Fruit fly (Drosophila melanogaster): ENCODE data around the gene CG15020.

CG15020 gene

DNA sequence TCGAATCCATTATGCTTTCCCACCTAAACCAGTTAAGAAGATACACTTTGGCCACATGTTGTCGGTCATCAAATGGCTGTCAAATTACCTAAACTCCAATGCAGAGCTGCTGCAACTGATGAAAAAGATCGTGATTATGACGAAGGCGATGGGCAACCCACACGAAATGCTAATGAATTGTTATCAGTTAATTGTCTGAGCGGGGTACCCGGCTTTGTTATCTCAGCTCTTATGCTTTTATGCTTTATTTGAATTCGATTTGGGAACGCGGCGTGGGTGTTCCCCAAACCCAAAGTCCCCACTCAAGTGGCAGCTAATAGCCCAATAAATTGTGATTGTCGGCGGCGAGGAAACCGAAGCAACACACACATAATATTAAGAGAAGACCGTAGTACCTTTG lies 38.9 kb upstream of the CG15020 start:
- no peak for TF ChIP-seq CG5204 (GFP tag; optimal IDR thresholded peaks at IDR 0.05)
- no peak for TF ChIP-seq pad (GFP tag; optimal IDR thresholded peaks at IDR 0.05)
- no peak for TF ChIP-seq CG11617 (GFP tag; optimal IDR thresholded peaks at IDR 0.05)
- TF ChIP-seq CG12768 (GFP tag; optimal IDR thresholded peaks at IDR 0.05): no peak
- no peak for TF ChIP-seq Clk (GFP tag; optimal IDR thresholded peaks at IDR 0.05)
- TF ChIP-seq CG7101 (tag; optimal IDR thresholded peaks at IDR 0.05): no peak
- TF ChIP-seq CG7045 (GFP tag; optimal IDR thresholded peaks at IDR 0.05): no peak
- TF ChIP-seq Mnt (GFP tag; optimal IDR thresholded peaks at IDR 0.05): no peak
- no peak for TF ChIP-seq cnc (optimal IDR thresholded peaks at IDR 0.05)
- TF ChIP-seq cic (GFP tag; optimal IDR thresholded peaks at IDR 0.05): no peak
- no peak for TF ChIP-seq ovo (GFP tag; optimal IDR thresholded peaks at IDR 0.05)
- no peak for TF ChIP-seq Crg-1 (GFP tag; optimal IDR thresholded peaks at IDR 0.05)

DNA sequence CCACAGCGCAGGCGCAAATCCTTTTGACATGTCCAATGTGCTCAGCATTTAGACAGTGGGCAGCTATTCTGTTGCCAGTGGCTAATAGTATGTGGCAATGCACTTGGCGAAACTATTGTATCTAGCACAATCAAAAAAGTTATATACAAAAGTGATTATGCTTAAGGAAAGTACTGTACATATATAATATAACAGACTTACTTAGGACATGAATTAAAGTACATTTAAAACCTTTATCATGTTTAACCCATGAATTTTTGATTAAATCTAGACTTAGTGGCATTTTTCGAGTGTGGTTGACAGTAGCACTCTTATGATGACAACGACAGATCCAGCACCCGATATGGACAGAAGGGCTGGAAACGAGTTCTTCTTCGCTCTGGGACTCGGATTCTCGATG lies 38.4 kb upstream of the CG15020 start:
- TF ChIP-seq Clk (GFP tag; optimal IDR thresholded peaks at IDR 0.05) (no peak), CG14711 (tag; optimal IDR thresholded peaks at IDR 0.05) (no peak), Crg-1 (GFP tag; optimal IDR thresholded peaks at IDR 0.05) (no peak), CG12768 (GFP tag; optimal IDR thresholded peaks at IDR 0.05) (no peak), CG7101 (tag; optimal IDR thresholded peaks at IDR 0.05) (no peak), CG33017 (tag; optimal IDR thresholded peaks at IDR 0.05) (no peak), CG1620 (GFP tag; optimal IDR thresholded peaks at IDR 0.05) (no peak), CG7045 (GFP tag; optimal IDR thresholded peaks at IDR 0.05) (no peak), cnc (optimal IDR thresholded peaks at IDR 0.05) (no peak), CG11617 (GFP tag; optimal IDR thresholded peaks at IDR 0.05) (no peak), Mnt (GFP tag; optimal IDR thresholded peaks at IDR 0.05) (no peak), pad (GFP tag; optimal IDR thresholded peaks at IDR 0.05) (no peak), Hr96 (GFP tag; optimal IDR thresholded peaks at IDR 0.05) (no peak), bab1 (GFP tag; optimal IDR thresholded peaks at IDR 0.05) (no peak), toe (GFP tag; optimal IDR thresholded peaks at IDR 0.05) (no peak), CG5204 (GFP tag; optimal IDR thresholded peaks at IDR 0.05) (no peak)

DNA sequence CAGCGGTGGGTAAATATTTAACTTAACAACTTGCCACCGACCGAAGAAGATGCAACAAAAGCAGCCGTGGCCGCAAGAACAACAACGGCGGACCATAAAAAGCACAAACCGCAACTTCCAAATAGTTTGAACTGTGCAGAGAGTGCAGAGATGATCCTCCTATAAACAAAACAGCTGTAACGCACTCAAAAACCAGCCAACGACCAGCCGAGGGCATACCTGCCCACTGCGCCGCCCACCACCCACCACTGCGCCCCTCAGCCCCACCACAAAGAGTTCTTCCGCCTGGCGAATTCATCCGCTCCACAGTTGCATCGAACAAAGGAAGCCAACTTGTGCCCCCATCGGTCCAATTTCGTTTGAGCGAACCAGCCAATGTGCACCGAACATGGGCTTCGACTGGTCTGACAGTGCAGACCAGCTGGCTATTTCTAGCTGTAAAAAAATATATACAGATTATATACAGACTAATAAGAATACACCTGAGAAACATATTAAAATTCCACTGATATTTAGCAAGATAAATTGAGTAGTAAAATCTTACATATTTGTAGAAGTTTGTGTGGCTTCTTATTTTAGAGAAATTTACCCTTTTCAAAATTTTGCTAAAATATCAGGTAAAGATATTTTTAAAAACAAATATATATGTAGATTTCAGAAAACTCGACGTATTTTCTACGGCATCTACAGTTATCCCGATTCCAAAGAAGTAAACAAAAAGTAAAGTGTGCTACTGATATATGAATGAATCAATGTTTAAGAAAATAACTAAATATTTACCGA lies 37.7 kb upstream of the CG15020 start:
- TF ChIP-seq toe (GFP tag; optimal IDR thresholded peaks at IDR 0.05): no peak
- TF ChIP-seq CG11617 (GFP tag; optimal IDR thresholded peaks at IDR 0.05): no peak
- no peak for TF ChIP-seq Hr96 (GFP tag; optimal IDR thresholded peaks at IDR 0.05)
- TF ChIP-seq cnc (optimal IDR thresholded peaks at IDR 0.05): no peak
- TF ChIP-seq pad (GFP tag; optimal IDR thresholded peaks at IDR 0.05): no peak
- no peak for TF ChIP-seq cic (GFP tag; optimal IDR thresholded peaks at IDR 0.05)
- no peak for TF ChIP-seq tj (GFP tag; optimal IDR thresholded peaks at IDR 0.05)
- TF ChIP-seq CG1620 (GFP tag; optimal IDR thresholded peaks at IDR 0.05): no peak
- TF ChIP-seq CG7101 (tag; optimal IDR thresholded peaks at IDR 0.05): no peak
- no peak for TF ChIP-seq Crg-1 (GFP tag; optimal IDR thresholded peaks at IDR 0.05)
- TF ChIP-seq CG14711 (tag; optimal IDR thresholded peaks at IDR 0.05): no peak
- no peak for TF ChIP-seq Mnt (GFP tag; optimal IDR thresholded peaks at IDR 0.05)
- TF ChIP-seq CG33017 (tag; optimal IDR thresholded peaks at IDR 0.05): no peak
- no peak for TF ChIP-seq kay (GFP tag; ENCODE audit: borderline replicate concordance)
- TF ChIP-seq Clk (GFP tag; optimal IDR thresholded peaks at IDR 0.05): no peak
- no peak for TF ChIP-seq ovo (GFP tag; optimal IDR thresholded peaks at IDR 0.05)
- no peak for TF ChIP-seq CG7045 (GFP tag; optimal IDR thresholded peaks at IDR 0.05)
- TF ChIP-seq CG5204 (GFP tag; optimal IDR thresholded peaks at IDR 0.05): no peak

DNA sequence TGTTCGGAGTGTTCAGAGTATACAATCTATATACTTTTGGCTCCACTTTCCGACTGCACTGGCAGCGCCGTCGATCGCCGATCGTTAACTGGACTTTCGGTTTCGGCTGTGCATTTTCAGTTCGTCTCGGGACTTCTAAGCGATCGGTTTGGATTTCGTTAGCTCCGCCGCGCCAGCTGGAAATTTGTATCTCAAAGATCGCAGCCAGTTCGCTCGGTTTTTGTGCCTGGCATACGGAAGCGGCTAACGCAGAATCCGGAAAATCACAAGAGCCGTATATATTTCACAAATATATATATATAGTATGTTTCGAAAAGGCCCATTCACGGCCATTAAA lies 37.2 kb upstream of the CG15020 start, which contains the start of gene slow:
Gene slow (plus strand): TSS at position 117 of the 337 bp plus-strand sequence.
- TF ChIP-seq Clk (GFP tag; optimal IDR thresholded peaks at IDR 0.05): no peak
- no peak for TF ChIP-seq Hr96 (GFP tag; optimal IDR thresholded peaks at IDR 0.05)
- no peak for TF ChIP-seq cic (GFP tag; optimal IDR thresholded peaks at IDR 0.05)
- TF ChIP-seq CG7101 (tag; optimal IDR thresholded peaks at IDR 0.05): no peak
- no peak for TF ChIP-seq CG11617 (GFP tag; optimal IDR thresholded peaks at IDR 0.05)
- no peak for TF ChIP-seq CG14711 (tag; optimal IDR thresholded peaks at IDR 0.05)
- TF ChIP-seq toe (GFP tag; optimal IDR thresholded peaks at IDR 0.05): no peak
- TF ChIP-seq kay (GFP tag; ENCODE audit: borderline replicate concordance): no peak
- no peak for TF ChIP-seq ovo (GFP tag; optimal IDR thresholded peaks at IDR 0.05)
- TF ChIP-seq CG1620 (GFP tag; optimal IDR thresholded peaks at IDR 0.05): no peak
- TF ChIP-seq cnc (optimal IDR thresholded peaks at IDR 0.05): no peak
- TF ChIP-seq Mnt (GFP tag; optimal IDR thresholded peaks at IDR 0.05): no peak
- no peak for TF ChIP-seq pad (GFP tag; optimal IDR thresholded peaks at IDR 0.05)
- TF ChIP-seq tj (GFP tag; optimal IDR thresholded peaks at IDR 0.05): no peak
- TF ChIP-seq CG12768 (GFP tag; optimal IDR thresholded peaks at IDR 0.05): no peak
- TF ChIP-seq CG7045 (GFP tag; optimal IDR thresholded peaks at IDR 0.05): no peak
- TF ChIP-seq CG5204 (GFP tag; optimal IDR thresholded peaks at IDR 0.05): no peak
- TF ChIP-seq CG33017 (tag; optimal IDR thresholded peaks at IDR 0.05): no peak
- no peak for TF ChIP-seq Crg-1 (GFP tag; optimal IDR thresholded peaks at IDR 0.05)

DNA sequence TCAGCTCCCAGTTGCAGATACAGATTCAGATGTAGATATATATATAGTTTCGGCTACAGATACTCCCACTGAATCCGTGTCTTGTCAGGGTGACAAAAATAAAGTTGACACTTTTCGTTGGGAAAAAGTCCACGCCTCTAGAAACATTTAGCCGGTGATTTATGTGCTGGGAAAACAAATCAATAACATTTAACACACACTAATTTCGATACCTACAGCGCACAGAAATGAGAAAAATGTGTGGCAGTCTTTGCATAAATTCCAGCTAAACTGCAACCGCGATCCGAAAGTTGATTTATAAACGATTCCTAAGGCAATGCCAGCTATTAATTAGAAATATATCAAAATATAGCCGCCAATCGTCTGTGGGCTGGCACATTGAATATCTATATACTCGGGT lies 33.2 kb upstream of the CG15020 start:
- TF ChIP-seq CG12768 (GFP tag; optimal IDR thresholded peaks at IDR 0.05) (no peak), bab1 (GFP tag; optimal IDR thresholded peaks at IDR 0.05) (no peak), CG33017 (tag; optimal IDR thresholded peaks at IDR 0.05) (no peak), tj (GFP tag; optimal IDR thresholded peaks at IDR 0.05) (no peak), pad (GFP tag; optimal IDR thresholded peaks at IDR 0.05) (no peak), CG5204 (GFP tag; optimal IDR thresholded peaks at IDR 0.05) (no peak), ovo (GFP tag; optimal IDR thresholded peaks at IDR 0.05) (no peak), Hr96 (GFP tag; optimal IDR thresholded peaks at IDR 0.05) (no peak), CG11617 (GFP tag; optimal IDR thresholded peaks at IDR 0.05) (no peak), Crg-1 (GFP tag; optimal IDR thresholded peaks at IDR 0.05) (no peak), cnc (optimal IDR thresholded peaks at IDR 0.05) (no peak), CG14711 (tag; optimal IDR thresholded peaks at IDR 0.05) (no peak), CG7101 (tag; optimal IDR thresholded peaks at IDR 0.05) (no peak), Mnt (GFP tag; optimal IDR thresholded peaks at IDR 0.05) (no peak), kay (GFP tag; ENCODE audit: borderline replicate concordance) (no peak), CG1620 (GFP tag; optimal IDR thresholded peaks at IDR 0.05) (no peak), Clk (GFP tag; optimal IDR thresholded peaks at IDR 0.05) (no peak), toe (GFP tag; optimal IDR thresholded peaks at IDR 0.05) (no peak), CG7045 (GFP tag; optimal IDR thresholded peaks at IDR 0.05) (no peak)
